Worm (Caenorhabditis elegans) whole organism, L4/young adult: ENCODE data around the gene R09E10.5.

Experiments used
- W03F9.2 ChIP-seq: fragments of 150-350 bp; optimal IDR thresholded peaks from 2 replicates; lab custom pipeline; 2014; ENCODE audit warnings: missing biosample characterization, missing genetic modification characterization
- dao-5 ChIP-seq: sonication (generic microtip); optimal IDR thresholded peaks from 2 replicates; lab custom pipeline; 2016; ENCODE audit warnings: missing genotype, missing genetic modification characterization, moderate library complexity, missing compliant biosample characterization
- him-1 ChIP-seq: sonication (generic microtip); optimal IDR thresholded peaks from 2 replicates; lab custom pipeline; 2016; ENCODE audit warnings: missing genotype, missing genetic modification reagents, missing genetic modification characterization, missing compliant biosample characterization

R09E10.5 gene

ce11 chrIV:10313565-10313964, 11.5 kb upstream of the R09E10.5 start, which contains the start of gene acs-18:
acs-18 (minus strand) TSS chrIV:10313665.
- TF ChIP-seq him-1 = no peak
- no peak for TF ChIP-seq W03F9.2 (tag; lab: Kevin White, UChicago)
- no peak for TF ChIP-seq dao-5

- TF ChIP-seq him-1 = no peak
- no peak for TF ChIP-seq dao-5
- no peak for TF ChIP-seq W03F9.2 (tag; lab: Kevin White, UChicago)
Observed at ce11 chrIV:10311115-10311514, 9.0 kb upstream of the R09E10.5 start.

- TF ChIP-seq W03F9.2 (tag; lab: Kevin White, UChicago) (no peak), dao-5 (no peak), him-1 (no peak)
Observed at ce11 chrIV:10310329-10310728, 8.2 kb upstream of the R09E10.5 start, which contains the start of gene R09E10.8. R09E10.8 (minus strand) TSS chrIV:10310429.

- TF ChIP-seq him-1 = no peak
- TF ChIP-seq W03F9.2 (tag; lab: Kevin White, UChicago) = no peak
- no peak for TF ChIP-seq dao-5
Observed at ce11 chrIV:10304383-10304782, 2.3 kb upstream of the R09E10.5 start.

ce11 chrIV:10296036-10296435, 6.1 kb downstream of the R09E10.5 start:
- TF ChIP-seq W03F9.2 (tag; lab: Kevin White, UChicago) (no peak), dao-5 (no peak), him-1 (no peak)

ce11 chrIV:10295084-10295483, 7.0 kb downstream of the R09E10.5 start, which contains the start of gene R09E10.13:
R09E10.13 (minus strand) TSS chrIV:10295144.
- TF ChIP-seq W03F9.2 (tag; lab: Kevin White, UChicago) (no peak), him-1 (no peak), dao-5 (no peak)

- TF ChIP-seq W03F9.2 (tag; lab: Kevin White, UChicago) = no peak
- TF ChIP-seq dao-5 = no peak
- TF ChIP-seq him-1 = no peak
Observed at ce11 chrIV:10294030-10294429, 8.1 kb downstream of the R09E10.5 start, which contains the start of gene R09E10.6. R09E10.6 (minus strand) TSS chrIV:10294130.

- TF ChIP-seq dao-5 (no peak), W03F9.2 (tag; lab: Kevin White, UChicago) (no peak), him-1 (no peak)
Observed at ce11 chrIV:10288575-10288974, 13.5 kb downstream of the R09E10.5 start.

- TF ChIP-seq dao-5 = no peak
Observed at ce11 chrIV:10286655-10287054, 15.4 kb downstream of the R09E10.5 start, which contains the start of gene ebax-1. ebax-1 (plus strand) TSS chrIV:10286955.

ce11 chrIV:10285328-10285727, 16.8 kb downstream of the R09E10.5 start:
- TF ChIP-seq dao-5 (no peak), him-1 (no peak), W03F9.2 (tag; lab: Kevin White, UChicago) (no peak)

ce11 chrIV:10284194-10284910, 17.8 kb downstream of the R09E10.5 start, which contains the start of gene rad-51:
rad-51 (minus strand) TSS chrIV:10284244.
- no peak for TF ChIP-seq W03F9.2 (tag; lab: Kevin White, UChicago)
- no peak for TF ChIP-seq dao-5

- no peak for TF ChIP-seq him-1
- no peak for TF ChIP-seq W03F9.2 (tag; lab: Kevin White, UChicago)
- TF ChIP-seq dao-5 = no peak
Observed at ce11 chrIV:10281482-10281881, 20.6 kb downstream of the R09E10.5 start, which contains the start of gene thk-1. thk-1 (minus strand) TSS chrIV:10281582.

ce11 chrIV:10277716-10278115, 24.4 kb downstream of the R09E10.5 start, which contains the start of gene Y43C5A.4:
Y43C5A.4 (plus strand) TSS chrIV:10278016.
- TF ChIP-seq him-1 (no peak), dao-5 (no peak), W03F9.2 (tag; lab: Kevin White, UChicago) (no peak)

- TF ChIP-seq him-1 (no peak), dao-5 (no peak), W03F9.2 (tag; lab: Kevin White, UChicago) (no peak)
Observed at ce11 chrIV:10276960-10277359, 25.1 kb downstream of the R09E10.5 start, which contains the start of gene Y43C5A.7. Y43C5A.7 (plus strand) TSS chrIV:10277260.

- no peak for TF ChIP-seq him-1
- TF ChIP-seq dao-5 = no peak
- TF ChIP-seq W03F9.2 (tag; lab: Kevin White, UChicago) = no peak
Observed at ce11 chrIV:10275050-10275449, 27.1 kb downstream of the R09E10.5 start.
